Worm (Caenorhabditis elegans) whole organism, L1 larva: ENCODE measurements around the gene F27D9.2.

Experiments
- C04F5.9 ChIP-seq: sonication (generic microtip); optimal IDR thresholded peaks from 2 replicates; lab custom pipeline; 2016; ENCODE audit warnings: missing genetic modification characterization, missing compliant biosample characterization
- F16B12.6 ChIP-seq: fragments of 150-350 bp; optimal IDR thresholded peaks from 2 replicates; lab custom pipeline; 2014; ENCODE audit warnings: missing biosample characterization, missing genetic modification characterization
- aly-2 ChIP-seq: fragments of 150-350 bp; optimal IDR thresholded peaks from 2 replicates; lab custom pipeline; 2014; ENCODE audit warnings: missing biosample characterization, missing genetic modification characterization
- ceh-8 ChIP-seq: fragments of 200-800 bp; sonication (Bioruptor generic); optimal IDR thresholded peaks from 2 replicates; lab custom pipeline; 2018; ENCODE audit warnings: mild to moderate bottlenecking, missing genetic modification characterization, moderate library complexity, missing compliant biosample characterization
- ceh-90 ChIP-seq: sonication (generic microtip); optimal IDR thresholded peaks from 2 replicates; lab custom pipeline; 2016; ENCODE audit warnings: missing genetic modification characterization, missing compliant biosample characterization
- ces-1 ChIP-seq: fragments of 150-350 bp; optimal IDR thresholded peaks from 2 replicates; lab custom pipeline; 2014; ENCODE audit warnings: missing biosample characterization, missing genetic modification reagents, missing genetic modification characterization
- dpl-1 ChIP-seq, 3 experiments: fragments of 150-350 bp in 2 of 3; sonication (generic microtip) in 1 of 3; optimal IDR thresholded peaks; 2 replicates each; lab custom pipeline; 2014 to 2017; ENCODE audit warnings: missing biosample characterization in 3 of 3, missing genetic modification characterization in 3 of 3, missing genetic modification reagents in 3 of 3
- dsc-1 ChIP-seq: sonication (generic microtip); optimal IDR thresholded peaks from 2 replicates; lab custom pipeline; 2016; ENCODE audit warnings: mild to moderate bottlenecking, missing genetic modification characterization, missing compliant biosample characterization
- efl-1 ChIP-seq, 4 experiments: fragments of 150-350 bp; optimal IDR thresholded peaks in 3 of 4; peaks in 1 of 4; 1 replicate in 1 of 4; 2 replicates in 3 of 4; lab custom pipeline; 2014; ENCODE audit warnings: missing biosample characterization in 2 of 4, missing genetic modification characterization in 2 of 4, missing genetic modification reagents in 2 of 4
- efl-3 ChIP-seq: fragments of 200-800 bp; sonication (Bioruptor generic); optimal IDR thresholded peaks from 2 replicates; lab custom pipeline; 2018; ENCODE audit warnings: mild to moderate bottlenecking, missing genetic modification characterization, missing compliant biosample characterization
- egl-13 ChIP-seq: sonication (generic microtip); optimal IDR thresholded peaks from 2 replicates; lab custom pipeline; 2016; ENCODE audit warnings: missing genotype, missing genetic modification reagents, missing genetic modification characterization, missing compliant biosample characterization
- egl-27 ChIP-seq, 2 experiments: fragments of 150-350 bp in 1 of 2; sonication (generic microtip); optimal IDR thresholded peaks; 3 replicates each; lab custom pipeline; 2017 to 2018; ENCODE audit warnings: missing biosample characterization in 2 of 2, missing genetic modification characterization in 2 of 2, missing genetic modification reagents in 2 of 2
- elt-2 ChIP-seq: sonication (generic microtip); optimal IDR thresholded peaks from 2 replicates; lab custom pipeline; 2016; ENCODE audit warnings: missing genetic modification characterization, mild to moderate bottlenecking, inconsistent platforms, missing compliant biosample characterization, missing genetic modification reagents
- elt-3 ChIP-seq, 6 experiments: fragments of 150-350 bp in 1 of 6; sonication (generic microtip); optimal IDR thresholded peaks; 2 replicates each; lab custom pipeline; 2017 to 2018; ENCODE audit warnings: missing biosample characterization in 6 of 6, missing genetic modification characterization in 6 of 6, inconsistent platforms in 1 of 6
- ets-5 ChIP-seq: fragments of 200-800 bp; sonication (Bioruptor generic); IDR thresholded peaks from 2 replicates; pipeline ENCODE4 v1.3.6; 2022; ENCODE audit warnings: missing genetic modification characterization, missing compliant biosample characterization
- fkh-8 ChIP-seq: sonication (generic microtip); optimal IDR thresholded peaks from 2 replicates; lab custom pipeline; 2016; ENCODE audit warnings: mild to moderate bottlenecking, missing genetic modification characterization, missing compliant biosample characterization
- fos-1 ChIP-seq: fragments of 150-350 bp; optimal IDR thresholded peaks from 2 replicates; lab custom pipeline; 2014; ENCODE audit warnings: missing biosample characterization, missing genetic modification characterization
- hpl-2 ChIP-seq: fragments of 150-350 bp; optimal IDR thresholded peaks from 2 replicates; lab custom pipeline; 2014; ENCODE audit warnings: missing biosample characterization, missing genetic modification reagents, missing genetic modification characterization
- irx-1 ChIP-seq: sonication (generic microtip); optimal IDR thresholded peaks from 2 replicates; lab custom pipeline; 2016; ENCODE audit warnings: missing genetic modification characterization, missing compliant biosample characterization
- isw-1 ChIP-seq: fragments of 200-800 bp; sonication (Bioruptor generic); IDR thresholded peaks from 2 replicates; pipeline ENCODE4 v1.3.6; 2022; ENCODE audit warnings: missing genetic modification characterization, missing compliant biosample characterization
- jun-1 ChIP-seq: fragments of 150-350 bp; optimal IDR thresholded peaks from 2 replicates; lab custom pipeline; 2014; ENCODE audit warnings: missing biosample characterization, missing genetic modification reagents, missing genetic modification characterization
- lin-13 ChIP-seq: fragments of 150-350 bp; optimal IDR thresholded peaks from 2 replicates; lab custom pipeline; 2014; ENCODE audit warnings: missing biosample characterization, missing genetic modification reagents, missing genetic modification characterization
- lin-14 ChIP-seq: fragments of 200-800 bp; sonication (Bioruptor generic); optimal IDR thresholded peaks from 2 replicates; lab custom pipeline; 2018; ENCODE audit warnings: mild to moderate bottlenecking, missing genetic modification characterization, moderate library complexity, missing compliant biosample characterization
- lin-35 ChIP-seq, 2 experiments: fragments of 150-350 bp; optimal IDR thresholded peaks; 2 replicates each; lab custom pipeline; 2014; ENCODE audit warnings: missing biosample characterization in 2 of 2, missing genetic modification characterization in 2 of 2, missing genetic modification reagents in 2 of 2
- lir-3 ChIP-seq: sonication (generic microtip); optimal IDR thresholded peaks from 2 replicates; lab custom pipeline; 2016; ENCODE audit warnings: mild to moderate bottlenecking, missing genetic modification characterization, moderate library complexity, missing compliant biosample characterization; ENCODE audit not compliant: poor library complexity
- lsy-2 ChIP-seq, 2 experiments: fragments of 150-350 bp; optimal IDR thresholded peaks; 2 replicates each; lab custom pipeline; 2014; ENCODE audit warnings: missing biosample characterization in 2 of 2, missing genetic modification characterization in 2 of 2
- mdl-1 ChIP-seq, 2 experiments: fragments of 150-350 bp; optimal IDR thresholded peaks; 2 replicates each; lab custom pipeline; 2014 to 2017; ENCODE audit warnings: missing biosample characterization in 2 of 2, missing genetic modification characterization in 2 of 2, inconsistent platforms in 1 of 2
- nhr-11 ChIP-seq: fragments of 150-350 bp; optimal IDR thresholded peaks from 2 replicates; lab custom pipeline; 2014; ENCODE audit warnings: missing biosample characterization, missing genetic modification characterization
- nhr-19 ChIP-seq: fragments of 200-800 bp; sonication (Bioruptor generic); conservative IDR thresholded peaks from 2 replicates; pipeline ENCODE4 v1.3.6; 2022; ENCODE audit warnings: missing genetic modification characterization, missing compliant biosample characterization
- nhr-20 ChIP-seq: sonication (generic microtip); optimal IDR thresholded peaks from 2 replicates; lab custom pipeline; 2016; ENCODE audit warnings: mild to moderate bottlenecking, missing genetic modification characterization, missing compliant biosample characterization
- nhr-71 ChIP-seq: sonication (generic microtip); optimal IDR thresholded peaks from 2 replicates; lab custom pipeline; 2016; ENCODE audit warnings: mild to moderate bottlenecking, missing genetic modification characterization, moderate library complexity, missing compliant biosample characterization
- nhr-76 ChIP-seq: sonication (generic microtip); optimal IDR thresholded peaks from 2 replicates; lab custom pipeline; 2017; ENCODE audit warnings: missing biosample characterization, missing genetic modification characterization
- nhr-85 ChIP-seq: sonication (generic microtip); peaks from one replicate; lab custom pipeline; 2016; ENCODE audit warnings: missing genetic modification characterization, inconsistent platforms, missing compliant biosample characterization
- nhr-90 ChIP-seq: sonication (generic microtip); optimal IDR thresholded peaks from 2 replicates; lab custom pipeline; 2016; ENCODE audit warnings: mild to moderate bottlenecking, missing genetic modification characterization, missing compliant biosample characterization; ENCODE audit not compliant: poor library complexity
- pax-3 ChIP-seq: fragments of 200-800 bp; sonication (Bioruptor generic); optimal IDR thresholded peaks from 2 replicates; lab custom pipeline; 2018; ENCODE audit warnings: mild to moderate bottlenecking, missing genetic modification characterization, moderate library complexity, missing compliant biosample characterization
- rnt-1 ChIP-seq: sonication (generic microtip); optimal IDR thresholded peaks from 2 replicates; lab custom pipeline; 2016; ENCODE audit warnings: mild to moderate bottlenecking, missing genetic modification characterization, moderate library complexity, missing compliant biosample characterization
- skn-1 ChIP-seq: fragments of 150-350 bp; optimal IDR thresholded peaks from 2 replicates; lab custom pipeline; 2014; ENCODE audit warnings: missing biosample characterization, missing genetic modification characterization
- snpc-4 ChIP-seq: fragments of 150-350 bp; optimal IDR thresholded peaks from 2 replicates; lab custom pipeline; 2014; ENCODE audit warnings: missing biosample characterization, missing genetic modification characterization
- tbx-2 ChIP-seq: sonication (generic microtip); optimal IDR thresholded peaks from 2 replicates; lab custom pipeline; 2016; ENCODE audit warnings: missing genetic modification characterization, missing compliant biosample characterization
- tlp-1 ChIP-seq: fragments of 150-350 bp; optimal IDR thresholded peaks from 2 replicates; lab custom pipeline; 2014; ENCODE audit warnings: missing biosample characterization, missing genetic modification characterization
- unc-30 ChIP-seq: sonication (generic microtip); optimal IDR thresholded peaks from 2 replicates; lab custom pipeline; 2017; ENCODE audit warnings: missing biosample characterization, missing genetic modification characterization

The F27D9.2 gene

ce11 chrX:7720565-7720964 is 47.8 kb downstream of the F27D9.2 start:
- no peak for TF ChIP-seq ces-1 (GFP tag; lab: Kevin White, UChicago)
- TF ChIP-seq dsc-1: peak; percentile 77
- no peak for TF ChIP-seq dpl-1 (GFP tag; optimal IDR thresholded peaks at IDR 0.05; lab: Kevin White, UChicago)
- no peak for TF ChIP-seq fos-1 (tag; lab: Kevin White, UChicago)
- TF ChIP-seq lsy-2 (tag; optimal IDR thresholded peaks at IDR 0.05; lab: Kevin White, UChicago): no peak
- no peak for TF ChIP-seq nhr-85 (tag; lab: Kevin White, UChicago)

ce11 chrX:7724099-7724498 is 51.3 kb downstream of the F27D9.2 start:
- TF ChIP-seq snpc-4 (tag; lab: Kevin White, UChicago) (no peak), hpl-2 (GFP tag; lab: Kevin White, UChicago) (no peak), nhr-90 (tag; lab: Kevin White, UChicago) (no peak), nhr-76 (tag; lab: Kevin White, UChicago) (no peak), isw-1 (GFP tag; lab: Robert Waterston, UW) (no peak), egl-13 (tag; lab: Kevin White, UChicago) (no peak), tbx-2 (no peak), efl-1 (optimal IDR thresholded peaks at IDR 0.05; lab: Kevin White, UChicago) (no peak), efl-1 (GFP tag; optimal IDR thresholded peaks at IDR 0.05 in 1 of 2; lab: Kevin White, UChicago) (no peak), irx-1 (tag; lab: Kevin White, UChicago) (no peak), tlp-1 (tag; lab: Kevin White, UChicago) (no peak), ets-5 (GFP tag; lab: Robert Waterston, UW) (no peak), lin-13 (no peak), C04F5.9 (tag; lab: Kevin White, UChicago) (no peak), jun-1 (tag; lab: Kevin White, UChicago) (no peak)

ce11 chrX:7725615-7726014 is 52.8 kb downstream of the F27D9.2 start, which contains the start of gene spp-14:
Gene spp-14 (plus strand): TSS chrX:7725979.
- TF ChIP-seq lir-3 (tag; lab: Kevin White, UChicago) (peak; percentile 19), egl-27 (tag; optimal IDR thresholded peaks at IDR 0.05; lab: Kevin White, UChicago) (no peak), hpl-2 (GFP tag; lab: Kevin White, UChicago) (no peak), skn-1 (tag; lab: Kevin White, UChicago) (no peak), fkh-8 (tag; lab: Kevin White, UChicago) (no peak), ceh-90 (no peak), snpc-4 (tag; lab: Kevin White, UChicago) (no peak), tlp-1 (tag; lab: Kevin White, UChicago) (peak; percentile 63), jun-1 (tag; lab: Kevin White, UChicago) (peak; percentile 30), mdl-1 (tag; optimal IDR thresholded peaks at IDR 0.05; lab: Kevin White, UChicago) (no peak), fos-1 (tag; lab: Kevin White, UChicago) (no peak), pax-3 (tag; lab: Kevin White, UChicago) (no peak), nhr-71 (tag; lab: Kevin White, UChicago) (peak; percentile 49), lin-14 (GFP tag; lab: Kevin White, UChicago) (peak; percentile 22), F16B12.6 (tag; lab: Kevin White, UChicago) (no peak), elt-3 (tag; optimal IDR thresholded peaks at IDR 0.05; lab: Kevin White, UChicago) (no peak), nhr-11 (tag; lab: Kevin White, UChicago) (no peak), lin-35 (GFP tag; optimal IDR thresholded peaks at IDR 0.05; lab: Kevin White, UChicago) (peak in 1 of 2 experiments; percentile 41), C04F5.9 (tag; lab: Kevin White, UChicago) (no peak), ceh-8 (GFP tag; lab: Kevin White, UChicago) (no peak), unc-30 (tag; lab: Kevin White, UChicago) (no peak), lsy-2 (tag; optimal IDR thresholded peaks at IDR 0.05; lab: Kevin White, UChicago) (no peak), irx-1 (tag; lab: Kevin White, UChicago) (no peak), elt-2 (tag; lab: Kevin White, UChicago) (peak; percentile 99), dsc-1 (no peak), efl-3 (GFP tag; lab: Kevin White, UChicago) (no peak), rnt-1 (tag; lab: Kevin White, UChicago) (no peak), nhr-90 (tag; lab: Kevin White, UChicago) (peak; percentile 1), nhr-20 (tag; lab: Kevin White, UChicago) (peak; percentile 48), aly-2 (tag; lab: Kevin White, UChicago) (no peak), nhr-19 (GFP tag; lab: Robert Waterston, UW) (peak; percentile 29)
